Fruit fly (Drosophila melanogaster) whole organism, embryonic: ENCODE results near the gene lmd.

Experiments used
- Adf1 ChIP-seq: fragments of 200-800 bp; sonication (Bioruptor generic); IDR thresholded peaks from 2 replicates; pipeline ENCODE4 v1.3.6; 2022; ENCODE audit warnings: missing biosample characterization, missing genetic modification characterization
- Awh ChIP-seq: fragments of 200-800 bp; sonication (Bioruptor generic); IDR thresholded peaks from 2 replicates; pipeline ENCODE4, ENCODE4 v1.3.6; 2022; ENCODE audit warnings: missing biosample characterization, missing genetic modification characterization
- B-H2 ChIP-seq: fragments of 200-800 bp; sonication (Bioruptor generic); optimal IDR thresholded peaks from 2 replicates; lab custom pipeline; 2018; ENCODE audit warnings: missing biosample characterization, mild to moderate bottlenecking, missing genetic modification characterization
- Blimp-1 ChIP-seq: fragments of 200-800 bp; sonication (Bioruptor generic); optimal IDR thresholded peaks from 3 replicates; lab custom pipeline; 2018; ENCODE audit warnings: missing biosample characterization, missing genetic modification characterization, mild to moderate bottlenecking, moderate library complexity, missing genetic modification reagents
- CG10209 ChIP-seq: fragments of 200-800 bp; sonication (Bioruptor generic); optimal IDR thresholded peaks from 3 replicates; lab custom pipeline; 2017; ENCODE audit warnings: missing biosample characterization, mild to moderate bottlenecking, missing genetic modification characterization, missing genetic modification reagents
- CG10267 ChIP-seq: fragments of 200-800 bp; sonication (Bioruptor generic); optimal IDR thresholded peaks from 2 replicates; lab custom pipeline; 2018; ENCODE audit warnings: missing biosample characterization, mild to moderate bottlenecking, missing genetic modification characterization, moderate library complexity
- CG10543 ChIP-seq: fragments of 200-800 bp; sonication (Bioruptor generic); optimal IDR thresholded peaks from 3 replicates; lab custom pipeline; 2017; ENCODE audit warnings: missing biosample characterization, mild to moderate bottlenecking, missing genetic modification characterization, moderate library complexity
- CG11456 ChIP-seq: fragments of 200-800 bp; sonication (Bioruptor generic); IDR thresholded peaks from 3 replicates; pipeline ENCODE4 v1.3.6; 2022; ENCODE audit warnings: missing biosample characterization, missing genetic modification characterization
- CG11696 ChIP-seq: fragments of 200-800 bp; sonication (Bioruptor generic); IDR thresholded peaks from 2 replicates; pipeline ENCODE4 v1.3.6; 2022; ENCODE audit warnings: missing biosample characterization, missing genetic modification characterization
- CG11723 ChIP-seq: fragments of 200-800 bp; sonication (Bioruptor generic); optimal IDR thresholded peaks from 2 replicates; lab custom pipeline; 2017; ENCODE audit warnings: missing biosample characterization, mild to moderate bottlenecking, missing genetic modification characterization
- CG13287 ChIP-seq: fragments of 200-800 bp; sonication (Bioruptor generic); IDR thresholded peaks from 2 replicates; pipeline ENCODE4 v1.3.6; 2022; ENCODE audit warnings: missing biosample characterization, missing genetic modification characterization; ENCODE audit not compliant: partially characterized antibody
- CG13424 ChIP-seq: fragments of 200-800 bp; sonication (Bioruptor generic); optimal IDR thresholded peaks from 2 replicates; lab custom pipeline; 2019; ENCODE audit warnings: missing biosample characterization, mild to moderate bottlenecking, missing genetic modification characterization, moderate library complexity
- CG17359 ChIP-seq: fragments of 200-800 bp; sonication (Bioruptor generic); optimal IDR thresholded peaks from 3 replicates; lab custom pipeline; 2018; ENCODE audit warnings: missing biosample characterization, mild to moderate bottlenecking, missing genetic modification characterization, moderate library complexity
- CG17612 ChIP-seq: fragments of 200-800 bp; sonication (Bioruptor generic); IDR thresholded peaks from 2 replicates; pipeline ENCODE4 v1.3.6; 2022; ENCODE audit warnings: missing biosample characterization, missing genetic modification characterization
- CG18262 ChIP-seq: fragments of 200-800 bp; optimal IDR thresholded peaks from 3 replicates; lab custom pipeline; 2019; ENCODE audit warnings: missing biosample characterization, mild to moderate bottlenecking, missing genetic modification characterization, moderate library complexity
- CG2875 ChIP-seq: fragments of 200-800 bp; sonication (Bioruptor generic); optimal IDR thresholded peaks from 2 replicates; lab custom pipeline; 2017; ENCODE audit warnings: missing biosample characterization, mild to moderate bottlenecking, missing genetic modification characterization, missing genetic modification reagents
- CG4282 ChIP-seq: fragments of 200-800 bp; sonication (Bioruptor generic); optimal IDR thresholded peaks from 2 replicates; lab custom pipeline; 2016; ENCODE audit warnings: missing biosample characterization, missing genetic modification characterization
- CG7357 ChIP-seq: fragments of 200-800 bp; sonication (Bioruptor generic); IDR thresholded peaks from 3 replicates; pipeline ENCODE4 v1.3.6; 2022; ENCODE audit warnings: missing biosample characterization, missing genetic modification characterization
- CG8290 ChIP-seq, 3 experiments: fragments of 200-800 bp; sonication (Bioruptor generic); optimal IDR thresholded peaks; 2 replicates each; lab custom pipeline; 2016 to 2019; ENCODE audit warnings: missing biosample characterization in 3 of 3, missing genetic modification characterization in 3 of 3, mild to moderate bottlenecking in 2 of 3, moderate library complexity in 1 of 3
- CG9437 ChIP-seq: fragments of 200-800 bp; sonication (Bioruptor generic); optimal IDR thresholded peaks from 2 replicates; lab custom pipeline; 2018; ENCODE audit warnings: missing biosample characterization, mild to moderate bottlenecking, missing genetic modification characterization
- CTCF ChIP-seq: fragments of 200-800 bp; sonication (Bioruptor generic); optimal IDR thresholded peaks from 2 replicates; lab custom pipeline; 2017; ENCODE audit warnings: missing biosample characterization, mild to moderate bottlenecking, missing genetic modification characterization, moderate library complexity
- CoRest ChIP-seq: fragments of 200-800 bp; sonication (Bioruptor generic); optimal IDR thresholded peaks from 3 replicates; lab custom pipeline; 2018; ENCODE audit warnings: missing biosample characterization, mild to moderate bottlenecking, missing genetic modification characterization, moderate library complexity
- Ets65A ChIP-seq: fragments of 200-800 bp; sonication (Bioruptor generic); peaks from one replicate; lab custom pipeline; 2016; ENCODE audit warnings: missing biosample characterization, missing genetic modification characterization
- GATAe ChIP-seq: fragments of 200-800 bp; sonication (Bioruptor generic); conservative IDR thresholded peaks from 2 replicates; pipeline ENCODE4 v1.3.6; 2022; ENCODE audit warnings: missing biosample characterization, missing genetic modification characterization
- Hr78 ChIP-seq, 2 experiments: fragments of 200-800 bp in 1 of 2; fragments of >200 bp in 1 of 2; sonication (Bioruptor generic) in 1 of 2; optimal IDR thresholded peaks; 2 replicates each; lab custom pipeline; 2017 to 2019; ENCODE audit warnings: missing biosample characterization in 2 of 2, missing genetic modification characterization in 2 of 2, mild to moderate bottlenecking in 1 of 2, moderate library complexity in 1 of 2
- Jarid2 ChIP-seq: fragments of 200-800 bp; sonication (Bioruptor generic); optimal IDR thresholded peaks from 3 replicates; lab custom pipeline; 2017; ENCODE audit warnings: mild to moderate bottlenecking, missing biosample characterization, missing genetic modification reagents, missing genetic modification characterization
- MBD-R2 ChIP-seq: fragments of 200-800 bp; sonication (Bioruptor generic); IDR thresholded peaks from 2 replicates; pipeline ENCODE4 v1.3.6; 2022; ENCODE audit warnings: missing biosample characterization, missing genetic modification characterization
- Med ChIP-seq: fragments of 200-800 bp; sonication (Bioruptor generic); peaks from one replicate; lab custom pipeline; 2016; ENCODE audit warnings: missing biosample characterization, missing genetic modification characterization, mild to moderate bottlenecking, inconsistent platforms, moderate library complexity
- Nf-YA ChIP-seq: fragments of 200-800 bp; sonication (Bioruptor generic); IDR thresholded peaks from 2 replicates; pipeline ENCODE4 v1.3.6; 2022; ENCODE audit warnings: missing biosample characterization, missing genetic modification characterization
- Pdp1 ChIP-seq, 2 experiments: fragments of 200-800 bp; sonication (Bioruptor generic); optimal IDR thresholded peaks; 3 replicates each; lab custom pipeline; 2016; ENCODE audit warnings: missing biosample characterization in 2 of 2, missing genetic modification characterization in 2 of 2, mild to moderate bottlenecking in 1 of 2, moderate library complexity in 1 of 2
- Rfx ChIP-seq: fragments of 200-800 bp; sonication (Bioruptor generic); IDR thresholded peaks from 2 replicates; pipeline ENCODE4 v1.3.6; 2022; ENCODE audit warnings: missing biosample characterization, missing genetic modification characterization
- Sox100B ChIP-seq: fragments of 200-800 bp; sonication (Bioruptor generic); optimal IDR thresholded peaks from 3 replicates; lab custom pipeline; 2018; ENCODE audit warnings: missing biosample characterization, mild to moderate bottlenecking, missing genetic modification characterization
- bcd ChIP-seq: fragments of 200-800 bp; sonication (Bioruptor generic); optimal IDR thresholded peaks from 2 replicates; lab custom pipeline; 2017; ENCODE audit warnings: missing biosample characterization, mild to moderate bottlenecking, missing genetic modification characterization
- bigmax ChIP-seq: fragments of 200-800 bp; sonication (Bioruptor generic); optimal IDR thresholded peaks from 2 replicates; lab custom pipeline; 2018; ENCODE audit warnings: missing biosample characterization, mild to moderate bottlenecking, missing genetic modification characterization
- chinmo ChIP-seq: fragments of 200-800 bp; sonication (Bioruptor generic); IDR thresholded peaks from 4 replicates; pipeline ENCODE4 v1.3.6; 2022; ENCODE audit warnings: missing biosample characterization, missing genetic modification characterization; ENCODE audit not compliant: partially characterized antibody
- exex ChIP-seq: fragments of 200-800 bp; sonication (Bioruptor generic); optimal IDR thresholded peaks from 4 replicates; lab custom pipeline; 2018; ENCODE audit warnings: missing biosample characterization, mild to moderate bottlenecking, missing genetic modification characterization, moderate library complexity
- fru ChIP-seq: fragments of >200 bp; optimal IDR thresholded peaks from 2 replicates; lab custom pipeline; 2017
- fu2 ChIP-seq: fragments of 200-800 bp; sonication (Bioruptor generic); optimal IDR thresholded peaks from 2 replicates; lab custom pipeline; 2016; ENCODE audit warnings: missing biosample characterization, missing genetic modification characterization
- gem ChIP-seq: fragments of 200-800 bp; sonication (Bioruptor generic); optimal IDR thresholded peaks from 2 replicates; lab custom pipeline; 2019; ENCODE audit warnings: missing biosample characterization, mild to moderate bottlenecking, missing genetic modification characterization, moderate library complexity
- gfzf ChIP-seq: fragments of 200-800 bp; sonication (Bioruptor generic); optimal IDR thresholded peaks from 2 replicates; lab custom pipeline; 2016; ENCODE audit warnings: missing biosample characterization, mild to moderate bottlenecking, missing genetic modification characterization, moderate library complexity
- grn ChIP-seq: fragments of 200-800 bp; sonication (Bioruptor generic); optimal IDR thresholded peaks from 3 replicates; lab custom pipeline; 2017; ENCODE audit warnings: missing biosample characterization, missing genetic modification characterization
- jing ChIP-seq: fragments of 200-800 bp; sonication (Bioruptor generic); optimal IDR thresholded peaks from 2 replicates; lab custom pipeline; 2018; ENCODE audit warnings: missing biosample characterization, mild to moderate bottlenecking, missing genetic modification characterization
- lmd ChIP-seq: fragments of 200-800 bp; sonication (Bioruptor generic); IDR thresholded peaks from 2 replicates; pipeline ENCODE4 v1.3.6; 2022; ENCODE audit warnings: missing biosample characterization, missing genetic modification characterization
- pfk ChIP-seq: fragments of 200-800 bp; sonication (Bioruptor generic); optimal IDR thresholded peaks from 2 replicates; lab custom pipeline; 2018; ENCODE audit warnings: missing biosample characterization, mild to moderate bottlenecking, missing genetic modification characterization, moderate library complexity
- sd ChIP-seq: fragments of 200-800 bp; sonication (Bioruptor generic); optimal IDR thresholded peaks from 3 replicates; lab custom pipeline; 2018; ENCODE audit warnings: missing biosample characterization, mild to moderate bottlenecking, missing genetic modification characterization, moderate library complexity
- sim ChIP-seq: fragments of 200-800 bp; sonication (Bioruptor generic); IDR thresholded peaks from 2 replicates; pipeline ENCODE4 v1.3.6; 2022; ENCODE audit warnings: missing biosample characterization, missing genetic modification characterization
- unpg ChIP-seq: fragments of 200-800 bp; sonication (Bioruptor generic); optimal IDR thresholded peaks from 3 replicates; lab custom pipeline; 2018; ENCODE audit warnings: missing biosample characterization, mild to moderate bottlenecking, missing genetic modification characterization, moderate library complexity
- wor ChIP-seq: fragments of 200-800 bp; sonication (Bioruptor generic); IDR thresholded peaks from 2 replicates; pipeline ENCODE4 v1.3.6; 2022; ENCODE audit warnings: missing biosample characterization, missing genetic modification characterization

lmd gene

dm6 chr3R:23058858-23059257, 32.3 kb upstream of the lmd start, which contains the start of gene Ctns:
Ctns (minus strand) TSS chr3R:23058958.
- TF ChIP-seq lmd (peak; percentile 15; the same call in 1 of the 2 replicates), Rfx (GFP tag; lab: Robert Waterston, UW) (no peak)

dm6 chr3R:23057390-23057789, 30.9 kb upstream of the lmd start:
- TF ChIP-seq MBD-R2 (0 out of 2 replicates have a peak, but pooled peaks have one; percentile 9), chinmo (no peak), Med (GFP tag; lab: Kevin White, UChicago) (peak; percentile 72), bigmax (GFP tag; lab: Kevin White, UChicago) (no peak), Jarid2 (GFP tag; lab: Kevin White, UChicago) (peak; percentile 14), CG11456 (0 out of 3 replicates have a peak, but pooled peaks have one; percentile 42), B-H2 (GFP tag; lab: Kevin White, UChicago) (no peak), CTCF (GFP tag; lab: Kevin White, UChicago) (no peak), CG10543 (no peak), sd (tag; lab: Kevin White, UChicago) (peak; percentile 10), Adf1 (GFP tag; lab: Robert Waterston, UW) (peak; percentile 93), Ets65A (GFP tag; lab: Kevin White, UChicago) (no peak), CG7357 (GFP tag; lab: Robert Waterston, UW) (no peak), CG10209 (GFP tag; lab: Kevin White, UChicago) (no peak), pfk (peak; percentile 29)

- no peak for TF ChIP-seq CG10267 (tag; lab: Kevin White, UChicago)
- TF ChIP-seq CG8290 (GFP tag; optimal IDR thresholded peaks at IDR 0.05; lab: Kevin White, UChicago) = no peak
- TF ChIP-seq CG8290 (tag; optimal IDR thresholded peaks at IDR 0.05; lab: Kevin White, UChicago) = no peak
- TF ChIP-seq jing (GFP tag; lab: Kevin White, UChicago) = no peak
- TF ChIP-seq CG11723 (GFP tag; lab: Kevin White, UChicago) = no peak
- TF ChIP-seq Blimp-1 = no peak
- TF ChIP-seq pfk = no peak
- TF ChIP-seq CG2875 = no peak
- no peak for TF ChIP-seq unpg (GFP tag; lab: Kevin White, UChicago)
- no peak for TF ChIP-seq Hr78 (GFP tag; optimal IDR thresholded peaks at IDR 0.05; lab: Kevin White, UChicago)
- no peak for TF ChIP-seq gem (tag; lab: Kevin White, UChicago)
- peak; percentile 39; the same call in 1 of the 2 replicates for TF ChIP-seq GATAe (GFP tag; lab: Robert Waterston, UW)
- no peak for TF ChIP-seq Sox100B (GFP tag; lab: Kevin White, UChicago)
- TF ChIP-seq Rfx (GFP tag; lab: Robert Waterston, UW) = 0 out of 2 replicates have a peak, but pooled peaks have one; percentile 19
- no peak for TF ChIP-seq CG18262 (tag; lab: Kevin White, UChicago)
- no peak for TF ChIP-seq fru (lab: Kevin White, UChicago)
- TF ChIP-seq fu2 (GFP tag; lab: Kevin White, UChicago) = no peak
- TF ChIP-seq wor (GFP tag; lab: Robert Waterston, UW) = no peak
- peak; percentile 77 for TF ChIP-seq grn (GFP tag; lab: Kevin White, UChicago)
- no peak for TF ChIP-seq bcd (GFP tag; lab: Kevin White, UChicago)
- TF ChIP-seq CG17359 (tag; lab: Kevin White, UChicago) = no peak
- no peak for TF ChIP-seq CG13424 (tag; lab: Kevin White, UChicago)
- peak in 1 of 2 experiments; percentile 12 for TF ChIP-seq Pdp1 (GFP tag; optimal IDR thresholded peaks at IDR 0.05; lab: Kevin White, UChicago)
- no peak for TF ChIP-seq Awh
- TF ChIP-seq sim (GFP tag; lab: Robert Waterston, UW) = no peak
- no peak for TF ChIP-seq CG13287 (GFP tag; lab: Robert Waterston, UW)
- TF ChIP-seq Nf-YA (GFP tag; lab: Robert Waterston, UW) = no peak
- no peak for TF ChIP-seq gfzf (GFP tag; lab: Kevin White, UChicago)
- no peak for TF ChIP-seq CoRest (tag; lab: Kevin White, UChicago)
- TF ChIP-seq CG11696 (GFP tag; lab: Robert Waterston, UW) = no peak
- TF ChIP-seq CG17612 (GFP tag; lab: Robert Waterston, UW) = no peak
- peak; percentile 51 for TF ChIP-seq exex (tag; lab: Kevin White, UChicago)
- TF ChIP-seq CG9437 = no peak
- TF ChIP-seq CG4282 = no peak
Observed at dm6 chr3R:23056753-23057152, 30.2 kb upstream of the lmd start.
